Worm (Caenorhabditis elegans): Measurements from ENCODE around the gene Y39D8A.1.

DNA sequence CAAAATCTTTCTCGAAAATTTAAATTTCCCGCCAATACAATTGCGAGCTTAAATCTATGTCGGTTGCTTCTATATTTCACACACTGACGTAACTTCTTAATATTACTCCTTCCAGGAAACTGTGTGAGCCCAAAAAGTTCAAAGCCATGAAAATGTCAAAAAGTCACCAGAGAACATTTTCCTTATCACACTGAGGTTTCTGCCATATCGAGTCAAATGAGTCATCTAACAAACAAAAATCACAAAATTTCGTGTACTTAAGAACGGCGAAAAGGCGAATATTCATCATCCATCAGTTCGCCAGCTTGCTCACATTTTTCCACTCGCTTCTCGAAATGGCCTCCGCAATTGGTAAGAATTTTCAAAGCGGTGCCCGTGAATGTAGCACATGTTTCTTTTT lies 31.2 kb downstream of the Y39D8A.1 start, which contains the start of gene M02H5.8:
- TF ChIP-seq unc-130 (GFP tag; optimal IDR thresholded peaks at IDR 0.05) (no peak), athp-1 (tag; optimal IDR thresholded peaks at IDR 0.05) (no peak), tbx-9 (tag; optimal IDR thresholded peaks at IDR 0.05; ENCODE audit: borderline replicate concordance) (no peak), lin-35 (GFP tag; optimal IDR thresholded peaks at IDR 0.05) (no peak)

Data from whole organism, young adult.